Worm (Caenorhabditis elegans) whole organism, L3 larva: ENCODE measurements around the gene F46H5.11.

ENCODE experiments used
- ZK546.5 ChIP-seq: sonication (generic microtip); optimal IDR thresholded peaks from 2 replicates; lab custom pipeline; 2017; ENCODE audit warnings: missing biosample characterization, missing genetic modification characterization
- aly-2 ChIP-seq: fragments of 150-350 bp; optimal IDR thresholded peaks from 2 replicates; lab custom pipeline; 2014; ENCODE audit warnings: missing biosample characterization, missing genetic modification characterization
- egl-27 ChIP-seq: sonication (generic microtip); optimal IDR thresholded peaks from 4 replicates; lab custom pipeline; 2017; ENCODE audit warnings: missing biosample characterization, missing genetic modification reagents, missing genetic modification characterization
- elt-1 ChIP-seq: fragments of 150-350 bp; optimal IDR thresholded peaks from 2 replicates; lab custom pipeline; 2014; ENCODE audit warnings: missing biosample characterization, missing genetic modification characterization
- fos-1 ChIP-seq: fragments of 150-350 bp; optimal IDR thresholded peaks from 2 replicates; lab custom pipeline; 2014; ENCODE audit warnings: missing biosample characterization, missing genetic modification characterization
- mdl-1 ChIP-seq: fragments of 150-350 bp; optimal IDR thresholded peaks from 2 replicates; lab custom pipeline; 2014; ENCODE audit warnings: missing biosample characterization, missing genetic modification characterization
- nfya-1 ChIP-seq: sonication (generic microtip); optimal IDR thresholded peaks from 2 replicates; lab custom pipeline; 2017; ENCODE audit warnings: missing genetic modification characterization, mild to moderate bottlenecking, missing compliant biosample characterization, antibody characterized with exemption, moderate library complexity; ENCODE audit not compliant: insufficient read depth
- nhr-11 ChIP-seq: fragments of 150-350 bp; optimal IDR thresholded peaks from 2 replicates; lab custom pipeline; 2014; ENCODE audit warnings: missing biosample characterization, missing genetic modification characterization
- nhr-23 ChIP-seq: fragments of 150-350 bp; optimal IDR thresholded peaks from 2 replicates; lab custom pipeline; 2014; ENCODE audit warnings: missing biosample characterization, missing genetic modification reagents, missing genetic modification characterization
- nhr-25 ChIP-seq: sonication (generic microtip); optimal IDR thresholded peaks from 2 replicates; lab custom pipeline; 2017; ENCODE audit warnings: missing biosample characterization, missing genetic modification characterization
- pha-4 ChIP-seq: fragments of 150-350 bp; optimal IDR thresholded peaks from 2 replicates; lab custom pipeline; 2014; ENCODE audit warnings: missing biosample characterization, missing genetic modification reagents, missing genetic modification characterization
- snpc-4 ChIP-seq: fragments of 150-350 bp; optimal IDR thresholded peaks from 2 replicates; lab custom pipeline; 2014; ENCODE audit warnings: missing biosample characterization, missing genetic modification characterization
- unc-62 ChIP-seq: fragments of 150-350 bp; sonication (generic microtip); optimal IDR thresholded peaks from 4 replicates; lab custom pipeline; 2014; ENCODE audit warnings: missing biosample characterization, missing genetic modification reagents, missing genetic modification characterization
- ztf-4 ChIP-seq: fragments of 150-350 bp; optimal IDR thresholded peaks from 2 replicates; lab custom pipeline; 2014; ENCODE audit warnings: missing biosample characterization, missing genetic modification characterization

- no peak for TF ChIP-seq snpc-4 (tag; lab: Kevin White, UChicago)
- TF ChIP-seq nhr-25 (tag; lab: Kevin White, UChicago): no peak
- TF ChIP-seq nhr-11 (tag; lab: Kevin White, UChicago): no peak
- TF ChIP-seq pha-4 (tag; lab: Kevin White, UChicago): no peak
- no peak for TF ChIP-seq nhr-23 (tag; lab: Kevin White, UChicago)
- TF ChIP-seq mdl-1 (tag; lab: Kevin White, UChicago): no peak
- no peak for TF ChIP-seq ZK546.5 (tag; lab: Kevin White, UChicago)
- TF ChIP-seq unc-62 (GFP tag; lab: Kevin White, UChicago): no peak
- no peak for TF ChIP-seq fos-1 (tag; lab: Kevin White, UChicago)
- no peak for TF ChIP-seq elt-1 (tag; lab: Kevin White, UChicago)
- TF ChIP-seq nfya-1 (tag; lab: Kevin White, UChicago): no peak
- no peak for TF ChIP-seq egl-27
- no peak for TF ChIP-seq ztf-4 (tag; lab: Kevin White, UChicago)
- no peak for TF ChIP-seq aly-2 (tag; lab: Kevin White, UChicago)
These were observed 17.7 kb upstream of the F46H5.11 start for ce11 chrX:7289565-7289964.
